Worm (Caenorhabditis elegans) whole organism, early embryonic: Measurements from ENCODE around the gene fbxa-31.
"Not testable (repeated sequence)": the region's sequence is repeated elsewhere in the genome, so short reads cannot be mapped to it uniquely, and the experiment has no call there.

Source experiments
- B0310.2 ChIP-seq: sonication (generic microtip); optimal IDR thresholded peaks from 2 replicates; lab custom pipeline; 2016; ENCODE audit warnings: mild to moderate bottlenecking, missing genetic modification characterization, missing compliant biosample characterization
- F13C5.2 ChIP-seq: sonication (generic microtip); optimal IDR thresholded peaks from 2 replicates; lab custom pipeline; 2017; ENCODE audit warnings: mild to moderate bottlenecking, missing genetic modification characterization, inconsistent platforms, missing compliant biosample characterization
- aly-1 ChIP-seq: sonication (generic microtip); optimal IDR thresholded peaks from 2 replicates; lab custom pipeline; 2016; ENCODE audit warnings: missing genetic modification characterization, missing compliant biosample characterization
- ama-1 ChIP-seq: fragments of 150-350 bp; optimal IDR thresholded peaks from 2 replicates; lab custom pipeline; 2014
- ceh-13 ChIP-seq: fragments of 200-800 bp; sonication (Bioruptor generic); optimal IDR thresholded peaks from 2 replicates; lab custom pipeline; 2018; ENCODE audit warnings: mild to moderate bottlenecking, missing genetic modification characterization, missing compliant biosample characterization
- ceh-36 ChIP-seq: sonication (generic microtip); optimal IDR thresholded peaks from 2 replicates; lab custom pipeline; 2016; ENCODE audit warnings: missing genetic modification characterization, inconsistent platforms, missing compliant biosample characterization
- ets-7 ChIP-seq: sonication (generic microtip); optimal IDR thresholded peaks from 2 replicates; lab custom pipeline; 2016; ENCODE audit warnings: missing genotype, missing genetic modification characterization, missing compliant biosample characterization
- flt-1 ChIP-seq: fragments of 200-800 bp; sonication (Bioruptor generic); IDR thresholded peaks from 2 replicates; pipeline ENCODE4 v1.3.6; 2022; ENCODE audit warnings: missing genetic modification characterization, missing compliant biosample characterization
- hmbx-1 ChIP-seq: sonication (generic microtip); optimal IDR thresholded peaks from 2 replicates; lab custom pipeline; 2016; ENCODE audit warnings: mild to moderate bottlenecking, missing genetic modification characterization, missing compliant biosample characterization
- hmg-4 ChIP-seq: fragments of 200-800 bp; sonication (Bioruptor generic); optimal IDR thresholded peaks from 2 replicates; lab custom pipeline; 2018; ENCODE audit warnings: mild to moderate bottlenecking, missing genetic modification characterization, missing compliant biosample characterization
- hnd-1 ChIP-seq: sonication (generic microtip); optimal IDR thresholded peaks from 2 replicates; lab custom pipeline; 2016; ENCODE audit warnings: missing genetic modification characterization, missing compliant biosample characterization
- pes-1 ChIP-seq: fragments of 200-800 bp; sonication (Bioruptor generic); IDR thresholded peaks from 2 replicates; pipeline ENCODE4 v1.3.6; 2022; ENCODE audit warnings: missing genetic modification reagents, missing genetic modification characterization, missing compliant biosample characterization
- scrt-1 ChIP-seq: fragments of 200-800 bp; sonication (Bioruptor generic); IDR thresholded peaks from 2 replicates; pipeline ENCODE4 v1.3.6; 2022; ENCODE audit warnings: missing genetic modification characterization, missing compliant biosample characterization
- sea-1 ChIP-seq: fragments of 200-800 bp; sonication (Bioruptor generic); conservative IDR thresholded peaks from 2 replicates; pipeline ENCODE4 v1.3.6; 2022; ENCODE audit warnings: missing genetic modification characterization, missing compliant biosample characterization
- tbx-11 ChIP-seq: fragments of 200-800 bp; sonication (Bioruptor generic); IDR thresholded peaks from 2 replicates; pipeline ENCODE4 v1.3.6; 2022; ENCODE audit warnings: missing genetic modification characterization, missing compliant biosample characterization
- tbx-37 ChIP-seq: fragments of 200-800 bp; sonication (Bioruptor generic); conservative IDR thresholded peaks from 2 replicates; pipeline ENCODE4 v1.3.6; 2022; ENCODE audit warnings: missing genetic modification reagents, missing genetic modification characterization, missing compliant biosample characterization
- tra-4 ChIP-seq: sonication (generic microtip); optimal IDR thresholded peaks from 2 replicates; lab custom pipeline; 2017; ENCODE audit warnings: missing genetic modification characterization, missing compliant biosample characterization

Gene fbxa-31

DNA sequence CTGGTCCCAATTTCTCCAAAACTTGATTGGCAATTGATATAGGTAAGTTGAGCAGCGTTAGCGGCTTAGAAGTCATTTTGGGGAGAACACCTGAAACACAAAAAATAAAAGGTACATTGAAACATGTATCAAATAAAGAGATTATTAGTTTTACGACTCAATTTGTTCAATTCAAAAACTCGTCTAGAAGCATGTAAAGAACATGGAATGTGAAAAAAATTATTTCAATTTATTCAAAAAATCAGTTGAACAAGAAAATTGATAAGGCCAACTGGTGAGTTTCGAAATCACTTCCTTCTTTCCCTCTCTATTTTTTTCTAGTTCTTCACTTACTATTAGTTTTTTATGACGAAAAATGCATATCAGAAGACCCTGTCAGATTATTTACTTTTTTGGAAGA is 4.3 kb upstream of the fbxa-31 start, which contains the start of gene fbxa-30:
TSS of gene fbxa-30 (minus strand) at position 101 of the 400 bp plus-strand sequence.
- TF ChIP-seq ceh-13 (GFP tag; lab: Kevin White, UChicago) (no peak), scrt-1 (no peak), tbx-37 (GFP tag; lab: Robert Waterston, UW) (no peak), flt-1 (no peak), sea-1 (GFP tag; lab: Robert Waterston, UW) (no peak), F13C5.2 (tag; lab: Kevin White, UChicago) (no peak), hnd-1 (tag; lab: Kevin White, UChicago) (no peak), ets-7 (tag; lab: Kevin White, UChicago) (no peak), ama-1 (lab: Kevin White, UChicago) (no peak), hmg-4 (no peak), tbx-11 (GFP tag; lab: Robert Waterston, UW) (no peak), hmbx-1 (no peak), aly-1 (no peak), tra-4 (tag; lab: Kevin White, UChicago) (no peak), B0310.2 (no peak)

DNA sequence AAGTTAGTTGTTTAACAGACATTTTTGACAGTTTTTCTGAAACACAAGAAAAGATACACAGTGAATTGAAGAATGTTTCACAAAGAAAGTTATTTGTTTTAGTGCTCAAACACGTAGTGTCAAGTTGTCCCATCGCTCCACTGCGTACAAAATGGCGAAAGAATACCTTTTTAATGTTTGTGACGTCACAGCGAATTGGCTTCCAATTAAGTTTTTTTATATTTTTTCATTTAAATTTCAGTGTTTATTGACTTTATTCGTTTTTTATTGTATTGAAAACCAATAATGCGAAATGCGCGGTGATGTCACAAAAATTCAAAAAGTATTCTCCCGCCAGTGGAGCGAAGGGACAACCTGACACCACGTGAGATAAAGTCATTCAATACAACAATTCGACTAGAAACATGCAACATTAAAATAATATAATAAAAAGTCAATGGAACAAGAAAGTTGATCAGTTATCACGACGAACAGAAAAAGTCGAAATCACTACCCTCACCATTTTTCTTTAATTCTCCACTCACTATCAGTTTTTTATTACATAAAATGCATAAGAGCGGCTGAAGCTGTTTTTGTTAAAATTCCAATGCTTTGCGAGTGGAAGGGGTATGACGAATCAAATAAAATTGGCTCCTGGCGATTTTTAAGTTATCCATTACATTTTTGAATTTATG is 2.6 kb upstream of the fbxa-31 start, which contains the start of gene fbxa-29:
TSS of gene fbxa-29 (minus strand) at position 51 of the 674 bp plus-strand sequence.
- TF ChIP-seq tbx-37 (GFP tag; lab: Robert Waterston, UW) (no peak), tbx-11 (GFP tag; lab: Robert Waterston, UW) (no peak), F13C5.2 (tag; lab: Kevin White, UChicago) (no peak), hnd-1 (tag; lab: Kevin White, UChicago) (no peak), ets-7 (tag; lab: Kevin White, UChicago) (no peak), B0310.2 (no peak), sea-1 (GFP tag; lab: Robert Waterston, UW) (no peak)

DNA sequence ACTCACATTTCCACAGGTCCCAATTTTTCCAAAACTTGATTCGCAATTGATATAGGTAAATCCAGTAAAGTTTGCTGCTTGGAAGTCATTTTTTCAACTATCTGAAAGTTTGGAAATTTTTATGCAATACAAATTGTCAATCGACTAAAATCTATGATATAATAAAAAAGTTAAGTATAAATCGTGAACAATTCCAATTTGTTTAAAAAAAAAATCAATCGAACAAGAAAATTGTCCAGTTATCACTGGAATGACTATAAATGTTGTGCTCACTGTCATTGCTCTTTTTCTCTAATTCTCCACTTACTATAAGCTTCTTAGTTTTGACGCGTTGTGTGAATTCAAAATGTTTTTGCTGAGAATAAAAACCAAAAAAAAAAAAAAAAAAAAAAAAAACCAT is 2.1 kb downstream of the fbxa-31 start, which contains the start of gene fbxa-32:
TSS of gene fbxa-32 (minus strand) at position 101 of the 400 bp plus-strand sequence.
- TF ChIP-seq hmg-4 (no peak), tra-4 (tag; lab: Kevin White, UChicago) (no peak), ceh-36 (tag; lab: Kevin White, UChicago) (no peak), sea-1 (GFP tag; lab: Robert Waterston, UW) (no peak), ceh-13 (GFP tag; lab: Kevin White, UChicago) (no peak), pes-1 (GFP tag; lab: Robert Waterston, UW) (no peak), B0310.2 (no peak), tbx-11 (GFP tag; lab: Robert Waterston, UW) (no peak), tbx-37 (GFP tag; lab: Robert Waterston, UW) (no peak), F13C5.2 (tag; lab: Kevin White, UChicago) (no peak), hmbx-1 (no peak), hnd-1 (tag; lab: Kevin White, UChicago) (no peak), ets-7 (tag; lab: Kevin White, UChicago) (no peak)

DNA sequence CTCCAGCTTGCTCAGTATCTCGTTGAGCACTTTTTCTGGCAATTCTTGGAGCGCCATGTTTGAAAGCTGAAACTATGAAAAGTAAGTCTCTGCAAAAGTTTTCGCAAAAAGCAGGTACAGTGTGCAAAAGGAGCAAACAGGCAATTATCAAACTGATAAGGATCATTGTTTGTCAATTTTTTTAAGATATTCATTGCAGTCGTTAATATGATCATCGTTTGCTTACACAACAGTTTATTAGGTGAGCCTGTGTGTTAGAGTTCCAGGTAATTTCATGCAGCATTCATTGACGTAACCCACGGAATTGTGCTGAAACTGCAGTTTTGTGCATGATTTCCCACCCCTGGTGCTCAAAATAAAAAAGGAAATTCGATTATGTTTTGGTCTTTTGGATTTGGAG is 4.4 kb downstream of the fbxa-31 start, which contains the start of gene fbxa-151:
TSS of gene fbxa-151 (minus strand) at position 101 of the 400 bp plus-strand sequence.
- not testable (repeated sequence) for TF ChIP-seq F13C5.2 (tag; lab: Kevin White, UChicago); flt-1; ets-7 (tag; lab: Kevin White, UChicago)

ce11 chrIII:1263692-1264091 is 7.5 kb downstream of the fbxa-31 start, which contains the start of gene srz-9:
TSS of gene srz-9 (plus strand) at chrIII:1263992.
- not testable (repeated sequence) for TF ChIP-seq ama-1 (lab: Kevin White, UChicago); pes-1 (GFP tag; lab: Robert Waterston, UW); ceh-13 (GFP tag; lab: Kevin White, UChicago)

ce11 chrIII:1261198-1261597 is 10.0 kb downstream of the fbxa-31 start:
- 0 out of 2 replicates have a peak, but pooled peaks have one; percentile 47 for TF ChIP-seq tbx-11 (GFP tag; lab: Robert Waterston, UW)

- not testable (repeated sequence) for TF ChIP-seq F13C5.2 (tag; lab: Kevin White, UChicago); hmbx-1; tbx-11 (GFP tag; lab: Robert Waterston, UW)
Observed at ce11 chrIII:1258358-1258757, 12.9 kb downstream of the fbxa-31 start, which contains the start of gene fbxa-78. TSS of gene fbxa-78 (minus strand) at chrIII:1258458.

DNA sequence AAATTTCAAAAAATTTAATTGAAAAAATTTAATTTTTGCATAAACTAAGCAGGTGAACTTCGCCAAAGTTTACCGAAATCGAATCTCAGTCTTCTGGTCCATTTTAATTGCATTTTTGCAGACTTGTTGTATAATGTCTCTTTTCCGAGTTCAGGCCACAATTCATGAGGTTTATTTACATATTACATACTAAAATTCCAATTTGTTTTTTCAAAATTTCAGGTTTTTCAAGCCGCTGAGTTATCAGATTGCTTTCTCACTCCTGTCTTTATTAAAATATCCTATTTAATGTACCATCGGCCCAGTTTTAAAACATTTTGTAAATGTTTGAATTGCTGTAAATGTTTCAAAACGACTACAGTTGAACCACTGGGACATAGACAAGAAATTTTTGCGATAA is 14.7 kb downstream of the fbxa-31 start, which contains the start of gene fbxa-208:
TSS of gene fbxa-208 (plus strand) at position 301 of the 400 bp plus-strand sequence.
- not testable (repeated sequence) for TF ChIP-seq aly-1; tbx-11 (GFP tag; lab: Robert Waterston, UW); sea-1 (GFP tag; lab: Robert Waterston, UW)
